Worm (Caenorhabditis elegans): ENCODE results near the gene npr-6.

Gene npr-6

DNA sequence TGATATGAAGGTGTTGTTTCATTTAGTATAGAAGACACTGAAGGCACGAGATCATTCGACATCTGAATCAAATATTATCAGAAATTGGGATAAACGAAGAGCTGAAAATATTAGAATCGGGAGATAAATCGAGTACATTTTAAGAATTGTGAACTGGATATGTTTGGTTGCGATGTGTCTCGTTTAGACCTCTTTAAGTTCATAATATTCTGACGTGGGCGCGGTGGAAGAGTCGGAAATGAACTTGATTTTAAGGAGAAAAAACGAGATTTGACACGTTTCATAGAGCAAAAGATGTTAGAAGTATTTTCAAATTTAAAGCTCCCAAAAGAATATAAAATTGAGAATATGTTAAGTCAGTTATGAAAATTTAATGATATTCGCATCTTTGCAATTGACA lies at the start of gene npr-6:
Gene npr-6 (minus strand): TSS at position 101 of the 400 bp plus-strand sequence.
- TF ChIP-seq K11D2.4 (GFP tag; IDR thresholded peaks at IDR 0.05) (no peak), F23B12.7 (tag; optimal IDR thresholded peaks at IDR 0.05; ENCODE audit: insufficient read depth) (no peak), nfya-2 (GFP tag; IDR thresholded peaks at IDR 0.05) (no peak), repo-1 (tag; optimal IDR thresholded peaks at IDR 0.05) (no peak), madf-3 (GFP tag; IDR thresholded peaks at IDR 0.05) (no peak), F52B5.7 (tag; optimal IDR thresholded peaks at IDR 0.05) (no peak), F33H1.4 (GFP tag; IDR thresholded peaks at IDR 0.05) (no peak), snpc-4 (GFP tag; optimal IDR thresholded peaks at IDR 0.05) (no peak), snpc-4 (tag; optimal IDR thresholded peaks at IDR 0.05) (no peak), ztf-22 (GFP tag; optimal IDR thresholded peaks at IDR 0.05) (no peak), tbx-9 (tag; optimal IDR thresholded peaks at IDR 0.05; ENCODE audit: borderline replicate concordance) (no peak)

DNA sequence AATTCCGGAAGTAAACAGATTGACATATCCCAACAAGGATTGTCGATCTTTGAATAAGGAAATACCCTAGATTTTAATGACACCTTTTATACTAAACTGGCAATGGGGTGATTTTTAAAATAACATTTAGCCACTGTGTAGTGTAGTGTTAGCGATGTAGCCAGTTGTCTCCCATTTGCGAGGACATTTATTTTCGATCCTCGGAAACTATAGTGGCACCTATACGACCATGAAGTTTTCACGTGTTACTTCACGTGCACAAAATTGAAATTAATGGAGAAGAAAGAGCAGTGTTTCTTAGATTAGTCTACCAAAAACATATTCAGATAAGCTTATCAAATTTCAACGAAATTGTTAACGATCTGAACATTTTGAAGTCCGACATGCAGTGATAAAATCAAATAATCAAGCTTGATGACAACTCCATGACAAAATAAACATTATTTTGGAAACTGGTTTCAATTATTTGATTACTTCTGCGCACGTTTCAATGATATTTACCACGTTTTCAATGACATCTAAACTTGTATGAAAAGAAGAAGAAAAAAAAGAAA lies 47.8 kb upstream of the npr-6 start, which contains the start of gene R07E3.4:
Gene R07E3.4 (minus strand): TSS at position 51 of the 554 bp plus-strand sequence.
- TF ChIP-seq nhr-80 (tag; optimal IDR thresholded peaks at IDR 0.05) (peak; percentile 34), sdz-38 (tag; optimal IDR thresholded peaks at IDR 0.05) (no peak)

DNA sequence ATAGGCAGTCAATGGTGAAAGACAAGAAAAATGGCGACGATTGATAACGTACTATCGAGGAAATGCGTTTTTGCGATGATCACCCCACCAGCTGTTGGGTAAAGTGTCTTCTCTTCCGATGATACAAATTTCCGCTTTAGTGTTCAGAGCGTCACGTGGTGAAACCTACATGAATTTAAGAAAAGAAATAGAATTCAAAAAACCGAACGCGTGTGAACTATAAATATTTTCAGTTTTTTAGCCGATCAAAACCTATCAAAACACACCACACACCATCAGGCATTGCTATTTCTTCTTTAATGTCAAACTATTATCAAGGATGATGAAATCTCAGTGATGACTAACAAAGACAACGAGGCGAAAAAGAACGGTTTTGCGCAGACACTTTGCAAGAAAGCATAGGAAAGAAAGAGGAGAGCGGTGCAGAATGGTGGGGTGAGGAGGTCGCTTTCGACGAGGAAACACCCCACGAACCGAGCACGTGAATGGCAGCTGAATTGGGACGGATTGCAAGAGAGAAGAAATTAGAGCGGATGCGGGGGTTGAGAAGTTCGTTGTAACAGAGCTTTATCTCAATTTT lies 46.6 kb upstream of the npr-6 start:
- peak; percentile 22 for TF ChIP-seq K12H6.12 (tag; optimal IDR thresholded peaks at IDR 0.05)
- peak; percentile 56 for TF ChIP-seq ztf-26 (tag; optimal IDR thresholded peaks at IDR 0.05)
- TF ChIP-seq him-1 (tag; optimal IDR thresholded peaks at IDR 0.05) = no peak
- TF ChIP-seq B0336.3 (GFP tag; IDR thresholded peaks at IDR 0.05) = peak; percentile 31; the same call in 1 of the 2 replicates
- TF ChIP-seq nhr-80 (tag; optimal IDR thresholded peaks at IDR 0.05) = peak; percentile 81
- no peak for TF ChIP-seq hrde-1 (tag; optimal IDR thresholded peaks at IDR 0.05; ENCODE audit: borderline replicate concordance)
- peak; percentile 55 for TF ChIP-seq lin-40 (tag; optimal IDR thresholded peaks at IDR 0.05)
- peak; percentile 4 for TF ChIP-seq F22D6.2 (tag; optimal IDR thresholded peaks at IDR 0.05)
- TF ChIP-seq zfh-2 (GFP tag; conservative IDR thresholded peaks at IDR 0.05) = peak; percentile 78
- peak in 1 of 2 experiments; percentile 3 for TF ChIP-seq let-607 (tag; optimal IDR thresholded peaks at IDR 0.05)
- TF ChIP-seq Y53F4B.3 (GFP tag; IDR thresholded peaks at IDR 0.05) = no peak
- TF ChIP-seq mcd-1 (GFP tag; IDR thresholded peaks at IDR 0.05) = 0 out of 2 replicates have a peak, but pooled peaks have one; percentile 7
- peak; percentile 23 for TF ChIP-seq gei-17 (GFP tag; optimal IDR thresholded peaks at IDR 0.05)
- TF ChIP-seq cebp-1 (GFP tag; IDR thresholded peaks at IDR 0.05) = peak; percentile 75
- peak; percentile 89 for TF ChIP-seq cebp-1 (tag; optimal IDR thresholded peaks at IDR 0.05)
- TF ChIP-seq atf-7 (tag; optimal IDR thresholded peaks at IDR 0.05) = peak; percentile 48
- peak; percentile 47 for TF ChIP-seq unc-62 (GFP tag; optimal IDR thresholded peaks at IDR 0.05)
- no peak for TF ChIP-seq lag-1 (GFP tag; IDR thresholded peaks at IDR 0.05)
- TF ChIP-seq K11D2.4 (GFP tag; IDR thresholded peaks at IDR 0.05) = peak; percentile 38; the same call in 1 of the 2 replicates

DNA sequence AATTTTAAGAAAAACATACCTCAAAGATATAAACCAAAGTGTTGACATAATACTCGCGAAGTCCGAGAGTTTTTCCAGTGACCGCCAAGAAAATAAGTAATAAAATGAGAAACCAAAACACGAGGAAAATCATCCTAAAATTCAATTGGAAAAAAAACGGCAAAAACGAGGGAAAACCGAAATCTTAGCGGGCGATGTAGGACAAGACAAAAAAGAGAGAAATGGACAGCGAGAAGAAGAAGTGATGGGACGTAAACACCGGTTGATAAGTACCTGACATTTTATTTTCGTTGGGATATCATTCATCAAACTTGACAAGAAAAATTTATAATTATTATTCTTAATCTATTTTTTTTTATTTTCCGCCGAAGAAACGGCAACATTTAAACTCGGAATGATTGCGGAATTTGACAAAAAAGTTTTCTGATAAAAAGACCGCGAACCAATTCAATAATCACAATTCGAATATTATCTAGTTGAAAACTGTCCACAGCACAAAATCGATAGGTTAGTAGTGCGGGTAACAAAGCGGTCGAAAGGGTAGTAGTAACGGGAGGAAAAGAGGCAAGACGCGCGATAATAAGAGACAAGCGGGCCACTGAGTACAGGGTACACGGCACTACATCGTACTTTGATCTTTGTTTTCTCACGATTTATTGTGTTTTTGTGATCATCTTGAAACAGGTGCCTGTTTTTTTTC lies 41.9 kb upstream of the npr-6 start, which contains the start of gene acl-5:
Gene acl-5 (minus strand): TSS at position 134 of the 700 bp plus-strand sequence.
- TF ChIP-seq F23B12.7 (tag; optimal IDR thresholded peaks at IDR 0.05; ENCODE audit: insufficient read depth) (peak; percentile 1), nhr-80 (tag; optimal IDR thresholded peaks at IDR 0.05) (peak; percentile 50), ceh-91 (GFP tag; IDR thresholded peaks at IDR 0.05) (no peak)

Measured in whole organism, young adult.